Worm (Caenorhabditis elegans): ENCODE data around the gene C13A10.2.

ce11 chrII:1329887-1330286 lies 27.9 kb downstream of the C13A10.2 start:
- TF ChIP-seq nhr-25 (tag; optimal IDR thresholded peaks at IDR 0.05) (no peak), aly-2 (tag; optimal IDR thresholded peaks at IDR 0.05) (no peak), nhr-237 (tag; optimal IDR thresholded peaks at IDR 0.05) (no peak), unc-62 (GFP tag; optimal IDR thresholded peaks at IDR 0.05) (no peak), tbx-2 (tag; optimal IDR thresholded peaks at IDR 0.05) (no peak), nfya-1 (tag; optimal IDR thresholded peaks at IDR 0.05; ENCODE audit: insufficient read depth) (no peak), zag-1 (tag; optimal IDR thresholded peaks at IDR 0.05) (no peak), daf-12 (tag; optimal IDR thresholded peaks at IDR 0.05) (no peak), snpc-4 (tag; optimal IDR thresholded peaks at IDR 0.05) (no peak)

Data from whole organism, L3 larva.